Worm (Caenorhabditis elegans) whole organism, L4 larva: ENCODE measurements around the gene acc-1.
A peak's percentile ranks its signal among the peaks of the same experiment; 100 is the strongest.

Experiments used
- D1046.2 ChIP-seq: fragments of 200-800 bp; sonication (Bioruptor generic); IDR thresholded peaks from 2 replicates; pipeline ENCODE4 v1.3.6; 2022; ENCODE audit warnings: missing genetic modification characterization, missing compliant biosample characterization
- F26F4.8 ChIP-seq: fragments of 200-800 bp; sonication (Bioruptor generic); conservative IDR thresholded peaks from 2 replicates; pipeline ENCODE4 v1.3.6; 2022; ENCODE audit warnings: missing genetic modification characterization, missing compliant biosample characterization
- F44E2.7 ChIP-seq: fragments of 200-800 bp; sonication (Bioruptor generic); IDR thresholded peaks from 2 replicates; pipeline ENCODE4 v2.1.2; 2022; ENCODE audit warnings: missing genetic modification characterization, missing compliant biosample characterization
- F49E8.2 ChIP-seq: sonication (generic microtip); optimal IDR thresholded peaks from 2 replicates; lab custom pipeline; 2016; ENCODE audit warnings: missing compliant biosample characterization, mild to moderate bottlenecking, missing genetic modification characterization, borderline replicate concordance
- T26A8.4 ChIP-seq: fragments of 200-800 bp; sonication (Bioruptor generic); IDR thresholded peaks from 2 replicates; pipeline ENCODE4 v1.3.6; 2022; ENCODE audit warnings: missing genetic modification characterization, missing compliant biosample characterization
- Y105C5A.15 ChIP-seq: fragments of 200-800 bp; sonication (Bioruptor generic); IDR thresholded peaks from 2 replicates; pipeline ENCODE4 v1.3.6; 2022; ENCODE audit warnings: missing genetic modification characterization, missing compliant biosample characterization
- aha-1 ChIP-seq: fragments of 150-350 bp; peaks from one replicate; lab custom pipeline; 2014; ENCODE audit warnings: missing biosample characterization, missing genetic modification characterization
- aly-2 ChIP-seq: sonication (generic microtip); optimal IDR thresholded peaks from 2 replicates; lab custom pipeline; 2018; ENCODE audit warnings: missing biosample characterization, missing genetic modification characterization
- attf-4 ChIP-seq: sonication (generic microtip); optimal IDR thresholded peaks from 3 replicates; lab custom pipeline; 2017; ENCODE audit warnings: missing biosample characterization, missing genetic modification characterization
- ceh-28 ChIP-seq: fragments of 150-350 bp; optimal IDR thresholded peaks from 2 replicates; lab custom pipeline; 2014; ENCODE audit warnings: missing biosample characterization, missing genetic modification reagents, missing genetic modification characterization
- ceh-32 ChIP-seq: sonication (generic microtip); optimal IDR thresholded peaks from 2 replicates; lab custom pipeline; 2016; ENCODE audit warnings: mild to moderate bottlenecking, missing genetic modification characterization, missing compliant biosample characterization; ENCODE audit not compliant: poor library complexity
- ceh-44 ChIP-seq: fragments of 200-800 bp; sonication (Bioruptor generic); IDR thresholded peaks from 2 replicates; pipeline ENCODE4 v1.3.6; 2022; ENCODE audit warnings: missing genetic modification reagents, missing genetic modification characterization, missing compliant biosample characterization
- ceh-62 ChIP-seq: sonication (generic microtip); optimal IDR thresholded peaks from 2 replicates; lab custom pipeline; 2017; ENCODE audit warnings: missing biosample characterization, missing genetic modification characterization
- cey-2 ChIP-seq: sonication (generic microtip); optimal IDR thresholded peaks from 3 replicates; lab custom pipeline; 2017; ENCODE audit warnings: missing genetic modification characterization, mild to moderate bottlenecking, missing compliant biosample characterization, antibody characterized with exemption, borderline replicate concordance; ENCODE audit not compliant: insufficient read depth
- ctbp-1 ChIP-seq: fragments of 200-800 bp; sonication (Bioruptor generic); IDR thresholded peaks from 2 replicates; pipeline ENCODE4 v1.3.6; 2022; ENCODE audit warnings: missing genetic modification reagents, missing genetic modification characterization, missing compliant biosample characterization
- dmd-6 ChIP-seq: fragments of 200-800 bp; sonication (Bioruptor generic); IDR thresholded peaks from 2 replicates; pipeline ENCODE4 v1.3.6; 2022; ENCODE audit warnings: missing genetic modification reagents, missing genetic modification characterization, missing compliant biosample characterization
- dmd-9 ChIP-seq: fragments of 200-800 bp; sonication (Bioruptor generic); IDR thresholded peaks from 2 replicates; pipeline ENCODE4 v1.3.6; 2022; ENCODE audit warnings: missing genetic modification reagents, missing genetic modification characterization, missing compliant biosample characterization
- dve-1 ChIP-seq: sonication (generic microtip); optimal IDR thresholded peaks from 2 replicates; lab custom pipeline; 2017; ENCODE audit warnings: antibody characterized with exemption, mild to moderate bottlenecking, missing genetic modification characterization, missing compliant biosample characterization; ENCODE audit not compliant: insufficient read depth
- fos-1 ChIP-seq: fragments of 150-350 bp; optimal IDR thresholded peaks from 2 replicates; lab custom pipeline; 2014; ENCODE audit warnings: missing biosample characterization, missing genetic modification characterization
- gei-8 ChIP-seq: fragments of 200-800 bp; sonication (Bioruptor generic); optimal IDR thresholded peaks from 2 replicates; lab custom pipeline; 2018; ENCODE audit warnings: mild to moderate bottlenecking, missing genetic modification characterization, missing compliant biosample characterization
- hlh-11 ChIP-seq: fragments of 200-800 bp; sonication (Bioruptor generic); optimal IDR thresholded peaks from 2 replicates; lab custom pipeline; 2018; ENCODE audit warnings: mild to moderate bottlenecking, missing genetic modification characterization, missing compliant biosample characterization
- hlh-30 ChIP-seq: sonication (generic microtip); optimal IDR thresholded peaks from 2 replicates; lab custom pipeline; 2017; ENCODE audit warnings: antibody characterized with exemption, mild to moderate bottlenecking, missing genetic modification characterization, missing compliant biosample characterization; ENCODE audit not compliant: insufficient read depth
- lin-1 ChIP-seq: fragments of 200-800 bp; sonication (Bioruptor generic); IDR thresholded peaks from 2 replicates; pipeline ENCODE4 v1.3.6; 2022; ENCODE audit warnings: missing genetic modification reagents, missing genetic modification characterization, missing compliant biosample characterization
- lin-15B ChIP-seq: fragments of 150-350 bp; sonication (generic microtip); optimal IDR thresholded peaks from 3 replicates; lab custom pipeline; 2014; ENCODE audit warnings: missing biosample characterization, missing genetic modification characterization
- lsy-2 ChIP-seq, 2 experiments: fragments of 150-350 bp in 1 of 2; sonication (generic microtip) in 1 of 2; optimal IDR thresholded peaks; 2 replicates each; lab custom pipeline; 2014 to 2017; ENCODE audit warnings: missing biosample characterization in 2 of 2, missing genetic modification characterization in 2 of 2
- mdl-1 ChIP-seq, 2 experiments: fragments of 150-350 bp in 1 of 2; sonication (generic microtip) in 1 of 2; optimal IDR thresholded peaks; 2 replicates each; lab custom pipeline; 2014 to 2017; ENCODE audit warnings: missing biosample characterization in 2 of 2, missing genetic modification characterization in 2 of 2
- mep-1 ChIP-seq: fragments of 150-350 bp; sonication (generic microtip); optimal IDR thresholded peaks from 3 replicates; lab custom pipeline; 2014; ENCODE audit warnings: missing biosample characterization, missing genetic modification characterization
- mxl-3 ChIP-seq: fragments of 200-800 bp; sonication (Bioruptor generic); optimal IDR thresholded peaks from 2 replicates; lab custom pipeline; 2018; ENCODE audit warnings: mild to moderate bottlenecking, missing genetic modification characterization, missing compliant biosample characterization
- nhr-10 ChIP-seq: fragments of 150-350 bp; optimal IDR thresholded peaks from 2 replicates; lab custom pipeline; 2014; ENCODE audit warnings: missing biosample characterization, missing genetic modification characterization
- nhr-28 ChIP-seq: fragments of 150-350 bp; optimal IDR thresholded peaks from 2 replicates; lab custom pipeline; 2014; ENCODE audit warnings: missing biosample characterization, missing genetic modification characterization
- nhr-41 ChIP-seq: fragments of 200-800 bp; sonication (Bioruptor generic); IDR thresholded peaks from 2 replicates; pipeline ENCODE4 v1.3.6; 2022; ENCODE audit warnings: missing genetic modification reagents, missing genetic modification characterization, missing compliant biosample characterization
- nhr-48 ChIP-seq: sonication (generic microtip); optimal IDR thresholded peaks from 2 replicates; lab custom pipeline; 2016; ENCODE audit warnings: mild to moderate bottlenecking, missing genetic modification characterization, missing compliant biosample characterization
- nhr-6 ChIP-seq: fragments of 150-350 bp; optimal IDR thresholded peaks from 2 replicates; lab custom pipeline; 2014; ENCODE audit warnings: missing biosample characterization, missing genetic modification characterization
- pqm-1 ChIP-seq: sonication (generic microtip); optimal IDR thresholded peaks from 2 replicates; lab custom pipeline; 2017; ENCODE audit warnings: missing biosample characterization, missing genetic modification characterization
- snpc-1.2 ChIP-seq: fragments of 200-800 bp; sonication (Bioruptor generic); IDR thresholded peaks from 2 replicates; pipeline ENCODE4 v1.3.6; 2022; ENCODE audit warnings: missing genetic modification reagents, missing genetic modification characterization, missing compliant biosample characterization
- snpc-4 ChIP-seq: fragments of 150-350 bp; optimal IDR thresholded peaks from 2 replicates; lab custom pipeline; 2014; ENCODE audit warnings: missing biosample characterization, missing genetic modification characterization
- spr-3 ChIP-seq: fragments of 200-800 bp; sonication (Bioruptor generic); optimal IDR thresholded peaks from 2 replicates; lab custom pipeline; 2018; ENCODE audit warnings: mild to moderate bottlenecking, missing genetic modification characterization, missing compliant biosample characterization
- tag-97 ChIP-seq: fragments of 200-800 bp; sonication (Bioruptor generic); IDR thresholded peaks from 2 replicates; pipeline ENCODE4 v1.3.6; 2022; ENCODE audit warnings: missing genetic modification characterization, missing compliant biosample characterization
- tra-1 ChIP-seq: fragments of 200-800 bp; sonication (Bioruptor generic); IDR thresholded peaks from 2 replicates; pipeline ENCODE4 v1.3.6; 2022; ENCODE audit warnings: missing genetic modification reagents, missing genetic modification characterization, missing compliant biosample characterization
- unc-62 ChIP-seq, 3 experiments: fragments of 150-350 bp in 1 of 3; sonication (generic microtip); optimal IDR thresholded peaks in 2 of 3; peaks in 1 of 3; 1 replicate in 1 of 3; 2 replicates in 2 of 3; lab custom pipeline; 2014 to 2017; ENCODE audit warnings: missing biosample characterization in 3 of 3, missing genetic modification characterization in 3 of 3, missing genetic modification reagents in 3 of 3, missing genotype in 1 of 3
- zfp-3 ChIP-seq: fragments of 200-800 bp; sonication (Bioruptor generic); conservative IDR thresholded peaks from 2 replicates; pipeline ENCODE4 v1.3.6; 2022; ENCODE audit warnings: missing genetic modification reagents, missing genetic modification characterization, missing compliant biosample characterization
- ztf-7 ChIP-seq: fragments of 150-350 bp; optimal IDR thresholded peaks from 2 replicates; lab custom pipeline; 2014; ENCODE audit warnings: missing biosample characterization, missing genetic modification characterization

The acc-1 gene

ce11 chrIV:9671001-9671652 lies 13.3 kb downstream of the acc-1 start (continued):
- no peak for TF ChIP-seq zfp-3
- no peak for TF ChIP-seq spr-3 (GFP tag; lab: Kevin White, UChicago)
- TF ChIP-seq tag-97 (GFP tag; lab: Robert Waterston, UW), result no peak
- TF ChIP-seq dve-1 (tag; lab: Kevin White, UChicago), result peak; percentile 94
- peak; percentile 71 for TF ChIP-seq mep-1
- TF ChIP-seq ceh-32 (tag; lab: Kevin White, UChicago), result no peak
- 0 out of 2 replicates have a peak, but pooled peaks have one; percentile 12 for TF ChIP-seq lin-1 (GFP tag; lab: Robert Waterston, UW)
- TF ChIP-seq tra-1 (GFP tag; lab: Robert Waterston, UW), result no peak
- TF ChIP-seq F49E8.2 (tag; lab: Kevin White, UChicago), result no peak
- no peak for TF ChIP-seq ztf-7

- TF ChIP-seq hlh-30 (peak; percentile 71), nhr-48 (tag; lab: Kevin White, UChicago) (peak; percentile 32), mdl-1 (tag; optimal IDR thresholded peaks at IDR 0.05; lab: Kevin White, UChicago) (peak in 1 of 2 experiments; percentile 80), Y105C5A.15 (GFP tag; lab: Robert Waterston, UW) (no peak), gei-8 (peak; percentile 38), dmd-6 (GFP tag; lab: Robert Waterston, UW) (peak; percentile 59), dve-1 (tag; lab: Kevin White, UChicago) (no peak), ctbp-1 (GFP tag; lab: Robert Waterston, UW) (no peak), unc-62 (GFP tag; optimal IDR thresholded peaks at IDR 0.05 in 1 of 2; lab: Kevin White, UChicago) (peak in 1 of 2 experiments; percentile 66), unc-62 (tag; optimal IDR thresholded peaks at IDR 0.05; lab: Kevin White, UChicago) (no peak), hlh-11 (tag; lab: Kevin White, UChicago) (peak; percentile 73), D1046.2 (GFP tag; lab: Robert Waterston, UW) (no peak), fos-1 (tag; lab: Kevin White, UChicago) (no peak), lsy-2 (tag; optimal IDR thresholded peaks at IDR 0.05; lab: Kevin White, UChicago) (peak in 1 of 2 experiments; percentile 82), F44E2.7 (GFP tag; lab: Robert Waterston, UW) (no peak), nhr-41 (no peak), nhr-28 (peak; percentile 82), aha-1 (tag; lab: Kevin White, UChicago) (peak; percentile 97), cey-2 (peak; percentile 53), mxl-3 (GFP tag; lab: Kevin White, UChicago) (peak; percentile 7)
Measured at ce11 chrIV:9672434-9672833, 14.6 kb downstream of the acc-1 start.

ce11 chrIV:9673206-9673605 lies 15.4 kb downstream of the acc-1 start:
- TF ChIP-seq unc-62 (GFP tag; optimal IDR thresholded peaks at IDR 0.05 in 1 of 2; lab: Kevin White, UChicago) (peak in 1 of 2 experiments; percentile 84), unc-62 (tag; optimal IDR thresholded peaks at IDR 0.05; lab: Kevin White, UChicago) (no peak), attf-4 (tag; lab: Kevin White, UChicago) (no peak)

DNA sequence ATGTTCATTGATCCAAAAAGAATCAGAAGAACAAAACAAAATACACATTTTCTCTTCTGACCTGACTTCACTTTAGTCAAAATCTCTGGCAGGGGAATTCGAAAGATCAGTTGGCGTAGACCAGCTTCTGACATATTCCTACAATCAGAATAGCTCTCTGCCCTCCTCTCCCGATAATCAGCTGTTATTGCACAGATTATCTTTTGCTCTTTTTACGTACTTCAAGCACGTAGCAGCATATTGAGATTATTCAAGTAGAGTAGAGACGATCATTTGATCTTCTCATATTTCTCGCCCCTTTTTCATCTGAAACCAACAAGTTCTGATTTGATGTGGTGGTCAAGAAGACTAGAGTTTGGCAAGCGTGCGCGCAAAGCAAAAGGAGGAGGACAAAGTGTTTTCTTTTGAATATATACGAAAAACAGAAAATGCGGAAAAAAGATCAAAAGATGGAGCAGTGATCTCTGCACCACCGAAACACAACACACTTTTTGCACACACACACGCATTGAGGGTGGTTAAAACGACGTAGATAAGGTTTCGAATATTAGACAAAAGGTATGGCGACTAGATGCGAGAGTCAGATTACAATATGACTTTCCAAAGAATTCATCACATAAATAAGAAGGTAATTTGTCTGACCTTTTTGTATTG lies 16.0 kb downstream of the acc-1 start:
- TF ChIP-seq unc-62 (GFP tag; optimal IDR thresholded peaks at IDR 0.05 in 1 of 2; lab: Kevin White, UChicago) (peak in 1 of 2 experiments; percentile 94), unc-62 (tag; optimal IDR thresholded peaks at IDR 0.05; lab: Kevin White, UChicago) (no peak), Y105C5A.15 (GFP tag; lab: Robert Waterston, UW) (no peak), T26A8.4 (GFP tag; lab: Robert Waterston, UW) (no peak), snpc-4 (no peak), zfp-3 (0 out of 2 replicates have a peak, but pooled peaks have one; percentile 16), ceh-44 (GFP tag; lab: Robert Waterston, UW) (no peak), snpc-1.2 (GFP tag; lab: Robert Waterston, UW) (no peak), aly-2 (tag; lab: Kevin White, UChicago) (no peak), ceh-28 (tag; lab: Kevin White, UChicago) (no peak), pqm-1 (peak; percentile 25), nhr-10 (tag; lab: Kevin White, UChicago) (peak; percentile 3), F26F4.8 (GFP tag; lab: Robert Waterston, UW) (no peak), ctbp-1 (GFP tag; lab: Robert Waterston, UW) (0 out of 2 replicates have a peak, but pooled peaks have one; percentile 53), nhr-28 (peak; percentile 4), dmd-9 (GFP tag; lab: Robert Waterston, UW) (0 out of 2 replicates have a peak, but pooled peaks have one; percentile 9), ceh-62 (no peak), nhr-6 (tag; lab: Kevin White, UChicago) (no peak), mdl-1 (tag; optimal IDR thresholded peaks at IDR 0.05; lab: Kevin White, UChicago) (peak in 1 of 2 experiments; percentile 22), mep-1 (peak; percentile 2), lin-15B (no peak)
